Fruit fly (Drosophila melanogaster) whole organism, larva: ENCODE results near the gene CG13097.
A peak's percentile ranks its signal among the peaks of the same experiment; 100 is the strongest.

ENCODE experiments used
- noc ChIP-seq: fragments of 200-800 bp; sonication (Bioruptor generic); optimal IDR thresholded peaks from 3 replicates; lab custom pipeline; 2019; ENCODE audit warnings: missing biosample characterization, mild to moderate bottlenecking, missing genetic modification characterization, moderate library complexity

CG13097 gene

DNA sequence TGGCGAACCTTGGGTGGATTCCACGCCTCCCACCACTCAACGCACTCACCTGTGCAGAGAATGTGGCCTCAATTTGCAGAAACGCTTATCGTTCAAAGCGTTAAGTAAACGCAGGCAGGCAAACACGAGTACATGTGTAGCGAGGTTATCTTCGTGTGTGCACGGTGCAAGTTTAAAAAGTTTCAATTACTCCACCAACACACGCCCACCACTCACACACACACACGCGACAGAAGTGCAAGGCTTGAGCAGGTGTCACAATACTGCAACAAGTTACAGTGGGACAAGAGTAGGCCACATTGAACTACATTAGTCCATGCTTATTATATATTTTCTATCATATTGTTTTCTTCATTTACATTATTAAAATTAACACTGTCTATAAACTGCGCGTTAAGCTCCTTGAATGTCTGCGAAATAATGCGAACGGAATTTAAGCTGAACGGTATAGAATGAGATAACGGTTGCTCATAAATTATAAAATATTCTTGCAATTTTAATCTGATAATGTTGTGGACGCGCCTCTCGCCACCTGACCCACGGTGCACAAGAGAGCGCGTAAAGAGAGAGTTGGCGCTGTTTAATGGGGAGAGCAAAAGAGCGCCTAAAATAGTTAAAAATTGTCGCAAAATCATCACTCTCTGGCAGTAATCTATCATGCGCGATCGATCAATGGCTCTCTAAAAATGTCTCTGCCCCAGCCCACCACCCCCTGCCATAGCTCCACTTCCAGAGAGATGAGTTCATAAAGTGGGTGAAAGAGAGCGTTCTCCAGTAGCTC, 20.0 kb upstream of the CG13097 start:
- peak; percentile 94 for TF ChIP-seq noc (tag; lab: Kevin White, UChicago)

dm6 chr2L:8534118-8534514, 19.4 kb upstream of the CG13097 start:
- no peak for TF ChIP-seq noc (tag; lab: Kevin White, UChicago)

DNA sequence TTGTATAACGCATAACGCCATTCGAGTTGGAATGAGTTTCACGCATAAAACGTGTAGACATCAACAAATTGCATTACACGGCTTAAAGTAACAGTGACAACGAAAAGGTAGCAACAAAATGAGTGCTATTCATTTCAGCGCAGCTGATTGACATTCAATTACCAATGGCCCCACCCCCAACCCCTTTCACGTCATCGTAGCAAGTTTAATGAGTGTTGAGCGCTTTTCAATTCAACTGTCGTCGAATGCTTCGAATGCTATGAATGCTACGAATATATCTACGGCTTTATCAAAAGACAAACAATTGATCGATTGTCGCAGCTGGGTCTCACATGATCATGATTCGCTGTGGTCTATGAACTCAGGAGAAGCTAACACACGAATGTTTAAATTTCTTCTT, 19.0 kb upstream of the CG13097 start:
- no peak for TF ChIP-seq noc (tag; lab: Kevin White, UChicago)

DNA sequence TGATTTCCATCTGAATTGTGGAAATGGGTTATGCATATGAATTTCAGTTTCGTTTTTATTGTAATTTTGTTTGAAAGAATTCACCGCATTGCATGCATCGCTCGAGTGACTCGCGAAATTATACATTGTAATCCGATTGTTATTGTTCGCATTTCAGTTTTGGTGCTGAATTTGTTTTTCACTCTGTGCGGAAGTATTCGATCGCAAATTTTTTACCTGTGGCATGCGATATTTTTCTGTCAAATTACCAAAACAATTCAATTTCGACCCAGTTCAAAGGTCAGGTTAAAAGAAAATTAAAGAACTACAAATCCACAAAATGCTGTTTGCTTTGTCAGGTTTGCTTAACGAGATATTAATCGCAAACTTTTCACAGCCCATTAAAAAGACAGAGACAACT, 18.1 kb upstream of the CG13097 start:
- no peak for TF ChIP-seq noc (tag; lab: Kevin White, UChicago)

DNA sequence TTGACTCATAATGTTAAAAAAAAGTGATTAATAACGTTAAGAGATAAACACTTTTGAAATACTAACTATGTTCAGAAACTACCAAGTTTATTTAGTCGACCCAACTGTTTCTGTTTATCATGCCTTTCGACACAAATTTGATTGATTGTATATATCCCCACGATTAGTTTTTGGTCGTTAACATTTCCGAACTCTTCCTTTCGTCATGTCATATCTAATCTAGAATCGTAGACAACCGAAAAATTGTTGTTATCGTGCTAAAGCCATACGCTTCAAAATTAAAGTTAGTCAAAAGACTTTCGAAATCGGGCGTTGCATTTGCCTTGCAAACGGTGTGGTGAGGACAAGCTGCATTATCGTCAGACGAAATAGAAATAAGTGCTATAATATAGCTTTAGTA, 15.5 kb upstream of the CG13097 start:
- TF ChIP-seq noc (tag; lab: Kevin White, UChicago) = no peak

dm6 chr2L:8528951-8529430, 14.3 kb upstream of the CG13097 start, which contains the start of gene CG17834:
Gene CG17834, plus strand, starts transcription at chr2L:8529141.
- TF ChIP-seq noc (tag; lab: Kevin White, UChicago) = peak; percentile 41

- peak; percentile 31 for TF ChIP-seq noc (tag; lab: Kevin White, UChicago)
Observed at dm6 chr2L:8528318-8528717, 13.7 kb upstream of the CG13097 start, which contains the start of the genes lmgA and lmgB. Gene lmgA, minus strand, starts transcription at chr2L:8528618. Gene lmgB, minus strand, starts transcription at chr2L:8528618.

DNA sequence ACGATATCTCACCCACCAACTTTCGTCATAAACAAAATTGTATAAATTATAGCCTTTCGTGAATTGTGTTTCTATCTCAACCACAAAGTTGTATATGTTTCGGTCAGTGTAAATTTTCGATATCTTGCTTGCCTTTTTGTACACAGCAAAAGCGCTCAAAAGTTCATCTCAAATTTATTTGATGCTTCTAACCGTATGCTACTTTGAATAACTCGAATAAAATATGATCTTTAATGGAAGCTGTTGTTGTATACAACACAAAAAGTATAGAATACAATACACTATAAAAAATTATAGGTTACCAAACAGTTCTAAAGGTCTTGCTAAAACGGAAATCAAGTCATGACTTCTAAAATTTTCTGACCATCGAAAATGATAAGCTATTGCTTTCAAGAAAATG, 10.3 kb upstream of the CG13097 start:
- TF ChIP-seq noc (tag; lab: Kevin White, UChicago) = no peak

dm6 chr2L:8522781-8523180, 8.1 kb upstream of the CG13097 start:
- no peak for TF ChIP-seq noc (tag; lab: Kevin White, UChicago)

DNA sequence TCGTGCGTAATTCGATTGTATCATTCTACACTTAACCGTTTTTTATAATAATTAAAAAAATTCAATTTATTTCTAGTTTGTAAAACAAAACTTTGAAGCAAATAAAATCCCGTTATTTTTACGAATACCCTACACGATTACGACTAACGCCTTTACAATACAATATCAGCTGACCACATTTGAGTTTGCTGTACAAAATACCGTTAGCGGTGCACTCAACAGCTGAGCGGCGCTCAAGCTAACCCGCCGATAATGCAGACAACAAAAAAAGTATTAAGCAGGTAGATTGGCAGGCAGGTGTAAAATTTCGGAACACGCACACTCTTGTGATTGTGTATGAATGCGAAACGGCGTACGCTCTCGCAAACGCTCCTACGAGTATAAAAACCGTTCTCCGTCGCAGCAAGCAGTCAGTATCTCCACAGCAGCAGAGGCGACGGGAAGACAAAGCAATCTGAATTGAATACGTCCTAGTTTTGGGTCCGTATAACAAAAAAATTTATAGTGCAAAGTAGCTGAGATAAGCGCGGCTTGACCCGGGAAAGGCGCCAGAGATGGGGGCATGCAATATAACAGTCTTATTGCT, 7.1 kb upstream of the CG13097 start, which contains the start of gene Acer:
Gene Acer (plus strand): TSS at position 210 of the 586 bp plus-strand sequence.
- peak; percentile 15 for TF ChIP-seq noc (tag; lab: Kevin White, UChicago)

- TF ChIP-seq noc (tag; lab: Kevin White, UChicago) = no peak
Observed at dm6 chr2L:8519390-8519789, 4.7 kb upstream of the CG13097 start, which contains the start of gene Sgp. Gene Sgp, plus strand, starts transcription at chr2L:8519690.

- peak; percentile 62 for TF ChIP-seq noc (tag; lab: Kevin White, UChicago)
Observed at dm6 chr2L:8517256-8517694, 2.6 kb upstream of the CG13097 start, which contains the start of the genes mRpL51 and Uba4. Gene mRpL51, minus strand, starts transcription at chr2L:8517380. Gene Uba4, plus strand, starts transcription at chr2L:8517411.

DNA sequence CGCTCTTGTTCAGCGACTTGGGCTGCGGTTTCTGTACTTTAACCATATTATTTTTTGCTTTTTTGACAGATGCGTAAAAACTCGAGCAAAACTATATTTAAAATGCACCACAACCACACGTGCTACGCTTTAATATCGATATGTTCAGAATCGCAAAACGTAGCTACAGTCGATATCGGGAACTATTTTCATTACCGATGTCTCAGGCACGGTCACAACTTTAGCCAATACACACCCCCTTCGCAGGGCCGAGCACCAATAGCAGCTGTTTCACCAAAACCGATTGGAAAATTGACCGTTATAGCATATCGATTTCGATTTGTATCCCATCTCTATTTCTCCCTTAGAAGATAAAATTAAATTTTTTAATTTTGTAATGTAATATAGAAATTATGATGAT, 2.9 kb downstream of the CG13097 start, which contains the start of gene CG13096:
Gene CG13096 (minus strand): TSS at position 144 of the 400 bp plus-strand sequence.
- no peak for TF ChIP-seq noc (tag; lab: Kevin White, UChicago)

DNA sequence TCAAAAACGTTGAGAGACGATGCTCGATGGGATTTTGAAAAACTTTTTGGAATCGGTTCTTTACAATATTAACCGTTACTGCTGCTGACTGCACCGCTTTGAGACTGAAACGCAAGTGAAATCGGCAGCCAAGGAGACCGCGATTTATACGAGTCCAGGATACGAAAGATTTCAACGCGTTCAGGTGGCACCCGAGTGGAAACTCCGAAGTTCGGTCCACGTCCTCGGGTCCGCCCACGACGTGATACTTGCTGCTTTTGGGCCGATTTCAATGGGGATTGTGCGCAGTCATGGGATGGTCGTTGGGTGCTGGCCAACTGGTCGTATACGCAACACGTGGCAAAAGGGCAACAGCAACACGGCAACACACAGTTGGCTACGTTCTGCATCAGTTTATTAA, 7.9 kb downstream of the CG13097 start, which contains the start of gene Dh31:
Gene Dh31 (minus strand): TSS at position 117 of the 400 bp plus-strand sequence.
- TF ChIP-seq noc (tag; lab: Kevin White, UChicago) = no peak

DNA sequence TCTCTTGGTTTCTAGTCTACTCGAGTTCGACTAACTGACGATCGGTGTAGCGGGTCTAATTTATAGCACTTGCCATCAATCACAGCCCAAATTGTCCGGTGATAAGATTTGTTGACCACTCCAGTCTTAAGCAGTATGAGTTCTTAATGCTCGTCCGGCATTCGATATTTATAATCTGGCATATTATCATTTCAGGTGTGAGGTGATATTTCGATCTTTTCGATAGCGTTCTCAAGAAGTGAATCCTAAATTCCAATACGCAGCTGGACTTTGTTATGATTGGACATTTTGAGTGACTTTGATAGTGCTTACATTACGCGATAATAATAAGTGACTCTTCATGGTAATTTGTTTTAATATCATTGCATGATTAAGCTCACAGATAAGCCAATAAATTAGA, 18.4 kb downstream of the CG13097 start, which contains the start of gene Bace:
Gene Bace (minus strand): TSS at position 39 of the 400 bp plus-strand sequence.
- TF ChIP-seq noc (tag; lab: Kevin White, UChicago) = no peak

- TF ChIP-seq noc (tag; lab: Kevin White, UChicago) = no peak
Observed at dm6 chr2L:8490439-8490838, 24.2 kb downstream of the CG13097 start, which contains the start of gene CG43400. Gene CG43400, plus strand, starts transcription at chr2L:8490739.
